Fruit fly (Drosophila melanogaster) whole organism, embryonic: Measurements from ENCODE around the gene OtopLb.

Experiments
- CG1792 ChIP-seq: fragments of 200-800 bp; sonication (Bioruptor generic); optimal IDR thresholded peaks from 2 replicates; lab custom pipeline; 2016; ENCODE audit warnings: missing biosample characterization, missing genetic modification characterization

OtopLb gene

DNA sequence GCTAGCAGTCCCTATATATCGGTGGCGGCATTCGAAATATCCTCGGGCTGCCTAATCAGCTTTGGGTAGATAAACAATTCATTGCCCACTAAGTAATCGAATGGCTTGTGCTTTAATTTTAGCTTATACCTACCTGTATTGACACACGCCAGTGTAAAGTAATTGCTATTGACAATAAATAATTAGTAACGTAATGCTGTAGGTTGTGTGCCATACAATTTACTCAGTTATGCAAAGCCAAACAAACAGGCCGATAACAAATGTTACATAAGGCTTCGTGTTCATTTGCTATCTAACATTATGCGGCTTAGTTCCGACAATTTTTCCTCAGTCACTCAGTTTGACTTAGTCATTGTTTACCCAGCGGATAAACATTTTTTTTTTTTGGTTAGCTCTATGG is 51.6 kb downstream of the OtopLb start (continued):
- no peak for TF ChIP-seq CG1792
